Fruit fly (Drosophila melanogaster) whole organism, embryonic: Measurements from ENCODE around the gene Kal1.
A peak's percentile ranks its signal among the peaks of the same experiment; 100 is the strongest.

Source experiments
- Abd-B ChIP-seq: fragments of 200-800 bp; sonication (Bioruptor generic); optimal IDR thresholded peaks from 2 replicates; lab custom pipeline; 2018; ENCODE audit warnings: missing biosample characterization, mild to moderate bottlenecking, missing genetic modification characterization, moderate library complexity
- B-H2 ChIP-seq: fragments of 200-800 bp; sonication (Bioruptor generic); optimal IDR thresholded peaks from 2 replicates; lab custom pipeline; 2018; ENCODE audit warnings: missing biosample characterization, mild to moderate bottlenecking, missing genetic modification characterization
- BtbVII ChIP-seq: fragments of 200-800 bp; sonication (Bioruptor generic); optimal IDR thresholded peaks from 3 replicates; lab custom pipeline; 2017; ENCODE audit warnings: missing biosample characterization, mild to moderate bottlenecking, missing genetic modification characterization
- CG10209 ChIP-seq: fragments of 200-800 bp; sonication (Bioruptor generic); optimal IDR thresholded peaks from 3 replicates; lab custom pipeline; 2017; ENCODE audit warnings: missing biosample characterization, mild to moderate bottlenecking, missing genetic modification characterization, missing genetic modification reagents
- CG10321 ChIP-seq: fragments of 200-800 bp; sonication (Bioruptor generic); IDR thresholded peaks from 2 replicates; pipeline ENCODE4 v1.3.6; 2022; ENCODE audit warnings: missing biosample characterization, missing genetic modification characterization
- CG12219 ChIP-seq: fragments of 200-800 bp; sonication (Bioruptor generic); optimal IDR thresholded peaks from 3 replicates; lab custom pipeline; 2018; ENCODE audit warnings: missing biosample characterization, mild to moderate bottlenecking, missing genetic modification characterization
- CG12299 ChIP-seq: fragments of 200-800 bp; sonication (Bioruptor generic); optimal IDR thresholded peaks from 2 replicates; lab custom pipeline; 2018; ENCODE audit warnings: missing biosample characterization, mild to moderate bottlenecking, missing genetic modification characterization
- CG12391 ChIP-seq: fragments of 200-800 bp; sonication (Bioruptor generic); optimal IDR thresholded peaks from 3 replicates; lab custom pipeline; 2018; ENCODE audit warnings: missing biosample characterization, mild to moderate bottlenecking, missing genetic modification characterization, moderate library complexity
- CG13123 ChIP-seq: fragments of 200-800 bp; sonication (Bioruptor generic); optimal IDR thresholded peaks from 2 replicates; lab custom pipeline; 2016; ENCODE audit warnings: missing biosample characterization, missing genetic modification characterization
- CG13287 ChIP-seq: fragments of 200-800 bp; sonication (Bioruptor generic); IDR thresholded peaks from 2 replicates; pipeline ENCODE4 v1.3.6; 2022; ENCODE audit warnings: missing biosample characterization, missing genetic modification characterization; ENCODE audit not compliant: partially characterized antibody
- CG13296 ChIP-seq: fragments of 200-800 bp; sonication (Bioruptor generic); optimal IDR thresholded peaks from 3 replicates; lab custom pipeline; 2018; ENCODE audit warnings: missing biosample characterization, mild to moderate bottlenecking, missing genetic modification characterization
- CG13424 ChIP-seq: fragments of 200-800 bp; sonication (Bioruptor generic); optimal IDR thresholded peaks from 2 replicates; lab custom pipeline; 2019; ENCODE audit warnings: missing biosample characterization, mild to moderate bottlenecking, missing genetic modification characterization, moderate library complexity
- CG1529 ChIP-seq: fragments of 200-800 bp; sonication (Bioruptor generic); optimal IDR thresholded peaks from 3 replicates; lab custom pipeline; 2018; ENCODE audit warnings: missing biosample characterization, missing genetic modification characterization
- CG17361 ChIP-seq: fragments of 200-800 bp; sonication (Bioruptor generic); IDR thresholded peaks from 3 replicates; pipeline ENCODE4 v1.3.6; 2022; ENCODE audit warnings: missing biosample characterization, missing genetic modification characterization
- CG17912 ChIP-seq: fragments of 200-800 bp; sonication (Bioruptor generic); optimal IDR thresholded peaks from 2 replicates; lab custom pipeline; 2018; ENCODE audit warnings: missing biosample characterization, mild to moderate bottlenecking, missing genetic modification characterization
- CG18599 ChIP-seq: fragments of 200-800 bp; sonication (Bioruptor generic); optimal IDR thresholded peaks from 3 replicates; lab custom pipeline; 2017; ENCODE audit warnings: missing biosample characterization, missing genetic modification characterization, mild to moderate bottlenecking, moderate library complexity, missing genetic modification reagents
- CG2712 ChIP-seq: fragments of 200-800 bp; optimal IDR thresholded peaks from 3 replicates; lab custom pipeline; 2019; ENCODE audit warnings: missing biosample characterization, mild to moderate bottlenecking, missing genetic modification characterization, moderate library complexity
- CG30403 ChIP-seq: fragments of 200-800 bp; sonication (Bioruptor generic); optimal IDR thresholded peaks from 3 replicates; lab custom pipeline; 2016; ENCODE audit warnings: missing biosample characterization, missing genetic modification characterization
- CG4820 ChIP-seq: fragments of 200-800 bp; sonication (Bioruptor generic); optimal IDR thresholded peaks from 3 replicates; lab custom pipeline; 2016; ENCODE audit warnings: missing biosample characterization, missing genetic modification characterization
- CG6683 ChIP-seq: fragments of 200-800 bp; sonication (Bioruptor generic); optimal IDR thresholded peaks from 2 replicates; lab custom pipeline; 2017; ENCODE audit warnings: missing biosample characterization, mild to moderate bottlenecking, missing genetic modification characterization, missing genetic modification reagents
- CG6765 ChIP-seq: fragments of 200-800 bp; sonication (Bioruptor generic); optimal IDR thresholded peaks from 3 replicates; lab custom pipeline; 2017; ENCODE audit warnings: missing biosample characterization, mild to moderate bottlenecking, missing genetic modification characterization
- CG7839 ChIP-seq: fragments of 200-800 bp; sonication (Bioruptor generic); optimal IDR thresholded peaks from 3 replicates; lab custom pipeline; 2018; ENCODE audit warnings: missing biosample characterization, mild to moderate bottlenecking, missing genetic modification characterization, moderate library complexity
- CG8388 ChIP-seq: fragments of 200-800 bp; sonication (Bioruptor generic); optimal IDR thresholded peaks from 2 replicates; lab custom pipeline; 2019; ENCODE audit warnings: missing biosample characterization, mild to moderate bottlenecking, missing genetic modification characterization, moderate library complexity
- Chrac-16 ChIP-seq: fragments of 200-800 bp; sonication (Bioruptor generic); optimal IDR thresholded peaks from 3 replicates; lab custom pipeline; 2016; ENCODE audit warnings: missing biosample characterization, missing genetic modification characterization
- D19A ChIP-seq: fragments of 200-800 bp; optimal IDR thresholded peaks from 3 replicates; lab custom pipeline; 2019; ENCODE audit warnings: missing biosample characterization, mild to moderate bottlenecking, missing genetic modification characterization, moderate library complexity
- Ets97D ChIP-seq: fragments of 200-800 bp; sonication (Bioruptor generic); optimal IDR thresholded peaks from 3 replicates; lab custom pipeline; 2016; ENCODE audit warnings: missing biosample characterization, missing genetic modification characterization
- Fer1 ChIP-seq: fragments of 200-800 bp; sonication (Bioruptor generic); optimal IDR thresholded peaks from 2 replicates; lab custom pipeline; 2017; ENCODE audit warnings: missing biosample characterization, mild to moderate bottlenecking, missing genetic modification characterization
- HHEX ChIP-seq: fragments of 200-800 bp; sonication (Bioruptor generic); optimal IDR thresholded peaks from 3 replicates; lab custom pipeline; 2017; ENCODE audit warnings: missing biosample characterization, mild to moderate bottlenecking, missing genetic modification characterization, missing genetic modification reagents
- HLH3B ChIP-seq: fragments of 200-800 bp; sonication (Bioruptor generic); IDR thresholded peaks from 2 replicates; pipeline ENCODE4 v1.3.6; 2022; ENCODE audit warnings: missing biosample characterization, missing genetic modification characterization
- Hand ChIP-seq: fragments of 200-800 bp; sonication (Bioruptor generic); optimal IDR thresholded peaks from 2 replicates; lab custom pipeline; 2017; ENCODE audit warnings: mild to moderate bottlenecking, missing biosample characterization, missing genetic modification reagents, missing genetic modification characterization
- Meics ChIP-seq: fragments of 200-800 bp; sonication (Bioruptor generic); optimal IDR thresholded peaks from 2 replicates; lab custom pipeline; 2017; ENCODE audit warnings: missing biosample characterization, mild to moderate bottlenecking, missing genetic modification characterization
- Sox100B ChIP-seq: fragments of 200-800 bp; sonication (Bioruptor generic); optimal IDR thresholded peaks from 3 replicates; lab custom pipeline; 2018; ENCODE audit warnings: missing biosample characterization, mild to moderate bottlenecking, missing genetic modification characterization
- Ssrp ChIP-seq: fragments of 200-800 bp; sonication (Bioruptor generic); optimal IDR thresholded peaks from 2 replicates; lab custom pipeline; 2018; ENCODE audit warnings: missing biosample characterization, mild to moderate bottlenecking, missing genetic modification characterization, moderate library complexity
- ara ChIP-seq: fragments of 200-800 bp; sonication (Bioruptor generic); IDR thresholded peaks from 2 replicates; pipeline ENCODE4 v1.3.6; 2022; ENCODE audit warnings: missing biosample characterization, missing genetic modification characterization
- az2 ChIP-seq: fragments of 200-800 bp; sonication (Bioruptor generic); optimal IDR thresholded peaks from 3 replicates; lab custom pipeline; 2016; ENCODE audit warnings: missing biosample characterization, missing genetic modification characterization
- cas ChIP-seq: fragments of 200-800 bp; sonication (Bioruptor generic); IDR thresholded peaks from 2 replicates; pipeline ENCODE4 v1.3.6; 2022; ENCODE audit warnings: missing biosample characterization, missing genetic modification characterization
- cwo ChIP-seq: fragments of 200-800 bp; sonication (Bioruptor generic); optimal IDR thresholded peaks from 3 replicates; lab custom pipeline; 2017; ENCODE audit warnings: missing biosample characterization, missing genetic modification characterization, mild to moderate bottlenecking, moderate library complexity, missing genetic modification reagents
- dpn ChIP-seq, 2 experiments: fragments of 200-800 bp; sonication (Bioruptor generic); optimal IDR thresholded peaks; 3 replicates each; lab custom pipeline; 2016; ENCODE audit warnings: missing biosample characterization in 2 of 2, missing genetic modification characterization in 2 of 2
- grau ChIP-seq: fragments of 200-800 bp; optimal IDR thresholded peaks from 3 replicates; lab custom pipeline; 2019; ENCODE audit warnings: missing biosample characterization, mild to moderate bottlenecking, missing genetic modification characterization, moderate library complexity
- gsb ChIP-seq: fragments of 200-800 bp; sonication (Bioruptor generic); IDR thresholded peaks from 2 replicates; pipeline ENCODE4 v1.3.6; 2022; ENCODE audit warnings: missing biosample characterization, missing genetic modification characterization
- gsb-n ChIP-seq: fragments of 200-800 bp; sonication (Bioruptor generic); optimal IDR thresholded peaks from 3 replicates; lab custom pipeline; 2018; ENCODE audit warnings: missing biosample characterization, mild to moderate bottlenecking, missing genetic modification characterization
- kay ChIP-seq: fragments of 200-800 bp; sonication (Bioruptor generic); optimal IDR thresholded peaks from 2 replicates; lab custom pipeline; 2016; ENCODE audit warnings: missing biosample characterization, missing genetic modification characterization
- kni ChIP-seq: fragments of 200-800 bp; sonication (Bioruptor generic); optimal IDR thresholded peaks from 3 replicates; lab custom pipeline; 2017; ENCODE audit warnings: mild to moderate bottlenecking, missing biosample characterization, missing genetic modification reagents, missing genetic modification characterization
- lbe ChIP-seq: fragments of 200-800 bp; sonication (Bioruptor generic); optimal IDR thresholded peaks from 2 replicates; lab custom pipeline; 2016; ENCODE audit warnings: missing biosample characterization, mild to moderate bottlenecking, missing genetic modification characterization
- luna ChIP-seq: fragments of 200-800 bp; sonication (Bioruptor generic); optimal IDR thresholded peaks from 2 replicates; lab custom pipeline; 2016; ENCODE audit warnings: missing biosample characterization, missing genetic modification characterization
- slou ChIP-seq: fragments of 200-800 bp; sonication (Bioruptor generic); optimal IDR thresholded peaks from 3 replicates; lab custom pipeline; 2016; ENCODE audit warnings: missing biosample characterization, missing genetic modification characterization
- tup ChIP-seq: fragments of 200-800 bp; sonication (Bioruptor generic); optimal IDR thresholded peaks from 2 replicates; lab custom pipeline; 2016; ENCODE audit warnings: missing biosample characterization, mild to moderate bottlenecking, missing genetic modification characterization, moderate library complexity
- unpg ChIP-seq: fragments of 200-800 bp; sonication (Bioruptor generic); optimal IDR thresholded peaks from 3 replicates; lab custom pipeline; 2018; ENCODE audit warnings: missing biosample characterization, mild to moderate bottlenecking, missing genetic modification characterization, moderate library complexity
- wek ChIP-seq: fragments of 200-800 bp; sonication (Bioruptor generic); optimal IDR thresholded peaks from 3 replicates; lab custom pipeline; 2018; ENCODE audit warnings: missing biosample characterization, mild to moderate bottlenecking, missing genetic modification characterization, moderate library complexity

Gene Kal1

DNA sequence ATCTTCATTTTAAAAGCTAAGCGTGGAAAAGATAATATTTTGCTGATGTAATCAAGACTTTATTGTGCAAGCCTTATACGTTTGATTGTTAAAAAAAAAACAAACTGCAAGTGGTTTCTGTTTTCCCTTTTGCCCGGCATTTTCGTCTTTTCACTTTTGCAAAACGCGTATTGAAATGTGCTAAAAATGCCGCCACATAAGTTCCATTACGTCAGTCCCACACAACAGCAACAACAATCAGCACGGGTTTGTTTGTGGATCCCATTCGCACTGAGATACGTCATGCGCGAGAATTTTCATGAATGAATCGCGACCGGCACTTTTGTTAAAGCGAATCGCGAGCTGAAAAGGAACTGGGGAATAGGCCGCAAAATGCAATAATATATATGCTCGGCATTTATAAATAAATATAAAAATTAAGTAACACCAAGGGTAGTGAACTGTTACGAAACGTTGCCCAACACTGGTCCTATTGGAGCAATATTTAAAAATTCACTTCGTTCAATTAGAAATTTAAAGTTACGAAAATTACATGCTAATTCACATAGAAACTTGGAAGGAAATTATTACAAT, 35.0 kb upstream of the Kal1 start (continued):
- TF ChIP-seq B-H2 (GFP tag; lab: Kevin White, UChicago) (peak; percentile 36), Sox100B (GFP tag; lab: Kevin White, UChicago) (peak; percentile 24), Meics (GFP tag; lab: Kevin White, UChicago) (peak; percentile 28), gsb (GFP tag; lab: Robert Waterston, UW) (no peak), Abd-B (GFP tag; lab: Kevin White, UChicago) (peak; percentile 21), CG12219 (peak; percentile 10), CG13287 (no peak), kni (GFP tag; lab: Kevin White, UChicago) (no peak), Ets97D (peak; percentile 22), CG13296 (peak; percentile 46), CG12299 (peak; percentile 30), grau (tag; lab: Kevin White, UChicago) (peak; percentile 37), az2 (GFP tag; lab: Kevin White, UChicago) (peak; percentile 43), D19A (tag; lab: Kevin White, UChicago) (peak; percentile 35), wek (GFP tag; lab: Kevin White, UChicago) (peak; percentile 45), CG12391 (tag; lab: Kevin White, UChicago) (peak; percentile 57), HLH3B (no peak), Ssrp (peak; percentile 17), CG13424 (tag; lab: Kevin White, UChicago) (peak; percentile 50), kay (peak; percentile 14), CG10321 (GFP tag; lab: Robert Waterston, UW) (no peak), CG17912 (peak; percentile 5), CG7839 (peak; percentile 35), cwo (GFP tag; lab: Kevin White, UChicago) (peak; percentile 63), unpg (GFP tag; lab: Kevin White, UChicago) (peak; percentile 57), Hand (GFP tag; lab: Kevin White, UChicago) (peak; percentile 35), CG30403 (GFP tag; lab: Kevin White, UChicago) (peak; percentile 62), lbe (GFP tag; lab: Kevin White, UChicago) (peak; percentile 86), CG4820 (GFP tag; lab: Kevin White, UChicago) (peak; percentile 53), CG2712 (tag; lab: Kevin White, UChicago) (peak; percentile 48), CG10209 (GFP tag; lab: Kevin White, UChicago) (peak; percentile 39), slou (GFP tag; lab: Kevin White, UChicago) (no peak), CG13123 (GFP tag; lab: Kevin White, UChicago) (peak; percentile 8), tup (GFP tag; lab: Kevin White, UChicago) (no peak), CG17361 (GFP tag; lab: Robert Waterston, UW) (no peak), ara (GFP tag; lab: Robert Waterston, UW) (no peak), CG8388 (peak; percentile 0), CG6765 (GFP tag; lab: Kevin White, UChicago) (no peak), gsb-n (tag; lab: Kevin White, UChicago) (peak; percentile 3), CG6683 (GFP tag; lab: Kevin White, UChicago) (peak; percentile 1), cas (GFP tag; lab: Robert Waterston, UW) (no peak), BtbVII (peak; percentile 64), Fer1 (peak; percentile 76), dpn (GFP tag; optimal IDR thresholded peaks at IDR 0.05; lab: Kevin White, UChicago) (peak; percentile 42 to 59), CG18599 (peak; percentile 76), CG1529 (GFP tag; lab: Kevin White, UChicago) (peak; percentile 17), Chrac-16 (GFP tag; lab: Kevin White, UChicago) (peak; percentile 34), luna (GFP tag; lab: Kevin White, UChicago) (no peak), HHEX (GFP tag; lab: Kevin White, UChicago) (peak; percentile 28)
